Worm (Caenorhabditis elegans) whole organism, young adult: Measurements from ENCODE around the gene R144.13.

ENCODE experiments used
- B0035.1 ChIP-seq: sonication (generic microtip); optimal IDR thresholded peaks from 2 replicates; lab custom pipeline; 2016; ENCODE audit warnings: missing genetic modification characterization, mild to moderate bottlenecking, missing compliant biosample characterization, missing genotype, missing genetic modification reagents
- B0336.3 ChIP-seq: fragments of 200-800 bp; sonication (Bioruptor generic); IDR thresholded peaks from 2 replicates; pipeline ENCODE4 v1.3.6; 2022; ENCODE audit warnings: missing genetic modification characterization, missing compliant biosample characterization
- F22D6.2 ChIP-seq: sonication (generic microtip); optimal IDR thresholded peaks from 2 replicates; lab custom pipeline; 2016; ENCODE audit warnings: mild to moderate bottlenecking, missing genetic modification characterization, missing compliant biosample characterization
- F23B12.7 ChIP-seq: sonication (generic microtip); optimal IDR thresholded peaks from 2 replicates; lab custom pipeline; 2017; ENCODE audit warnings: missing genetic modification characterization, mild to moderate bottlenecking, missing compliant biosample characterization, antibody characterized with exemption, moderate library complexity; ENCODE audit not compliant: insufficient read depth
- F39B2.1 ChIP-seq: fragments of 200-800 bp; sonication (Bioruptor generic); IDR thresholded peaks from 2 replicates; pipeline ENCODE4 v1.3.6; 2022; ENCODE audit warnings: missing genetic modification reagents, missing genetic modification characterization, missing compliant biosample characterization
- Y56A3A.18 ChIP-seq: fragments of 200-800 bp; sonication (Bioruptor generic); IDR thresholded peaks from 2 replicates; pipeline ENCODE4 v1.3.6; 2022; ENCODE audit warnings: missing genetic modification reagents, missing genetic modification characterization, missing compliant biosample characterization
- Y79H2A.3 ChIP-seq: fragments of 200-800 bp; sonication (Bioruptor generic); conservative IDR thresholded peaks from 2 replicates; pipeline ENCODE4 v1.3.6; 2022; ENCODE audit warnings: missing genetic modification reagents, missing genetic modification characterization, missing compliant biosample characterization
- Y95B8A.8 ChIP-seq: fragments of 200-800 bp; sonication (Bioruptor generic); IDR thresholded peaks from 2 replicates; pipeline ENCODE4 v1.3.6; 2022; ENCODE audit warnings: missing genetic modification reagents, missing genetic modification characterization, missing compliant biosample characterization
- ZK185.1 ChIP-seq: sonication (generic microtip); optimal IDR thresholded peaks from 2 replicates; lab custom pipeline; 2016; ENCODE audit warnings: mild to moderate bottlenecking, missing genetic modification characterization, missing compliant biosample characterization; ENCODE audit not compliant: poor library complexity, severe bottlenecking
- akir-1 ChIP-seq: fragments of 200-800 bp; sonication (Bioruptor generic); optimal IDR thresholded peaks from 2 replicates; lab custom pipeline; 2018; ENCODE audit warnings: mild to moderate bottlenecking, missing genetic modification characterization, moderate library complexity, missing compliant biosample characterization
- ama-1 ChIP-seq, 3 experiments: fragments of 150-350 bp in 1 of 3; sonication (generic microtip) in 2 of 3; optimal IDR thresholded peaks; 2 replicates each; lab custom pipeline; 2014 to 2018; ENCODE audit warnings: missing biosample characterization in 2 of 3, missing genetic modification characterization in 2 of 3, missing genetic modification reagents in 2 of 3
- bed-1 ChIP-seq: fragments of 200-800 bp; sonication (Bioruptor generic); IDR thresholded peaks from 2 replicates; pipeline ENCODE4 v1.3.6; 2022; ENCODE audit warnings: missing genetic modification reagents, missing genetic modification characterization, missing compliant biosample characterization
- bed-2 ChIP-seq: fragments of 200-800 bp; sonication (Bioruptor generic); IDR thresholded peaks from 2 replicates; pipeline ENCODE4 v1.3.6; 2022; ENCODE audit warnings: missing genetic modification reagents, missing genetic modification characterization, missing compliant biosample characterization
- cebp-1 ChIP-seq, 2 experiments: fragments of 200-800 bp in 1 of 2; sonication (Bioruptor generic) in 1 of 2; sonication (generic microtip) in 1 of 2; IDR thresholded peaks in 1 of 2; optimal IDR thresholded peaks in 1 of 2; 2 replicates each; pipeline versions ENCODE4 v1.3.6 to Lab custom; 2017 to 2022; ENCODE audit warnings: missing compliant biosample characterization in 2 of 2, missing genetic modification characterization in 2 of 2, mild to moderate bottlenecking in 1 of 2, missing genetic modification reagents in 1 of 2, moderate library complexity in 1 of 2
- cebp-2 ChIP-seq: fragments of 200-800 bp; sonication (Bioruptor generic); IDR thresholded peaks from 2 replicates; pipeline ENCODE4 v1.3.6; 2022; ENCODE audit warnings: missing genetic modification characterization, missing compliant biosample characterization
- dox-1 ChIP-seq: fragments of 200-800 bp; sonication (Bioruptor generic); IDR thresholded peaks from 2 replicates; pipeline ENCODE4 v1.3.6; 2022; ENCODE audit warnings: missing genetic modification reagents, missing genetic modification characterization, missing compliant biosample characterization
- fkh-3 ChIP-seq: sonication (generic microtip); optimal IDR thresholded peaks from 2 replicates; lab custom pipeline; 2016; ENCODE audit warnings: mild to moderate bottlenecking, missing genetic modification characterization, missing compliant biosample characterization
- hlh-26 ChIP-seq: fragments of 200-800 bp; sonication (Bioruptor generic); conservative IDR thresholded peaks from 2 replicates; pipeline ENCODE4 v1.3.6; 2022; ENCODE audit warnings: missing genetic modification reagents, missing genetic modification characterization, missing compliant biosample characterization
- hsf-1 ChIP-seq: fragments of 200-800 bp; sonication (Bioruptor generic); IDR thresholded peaks from 2 replicates; pipeline ENCODE4 v1.3.6; 2022; ENCODE audit warnings: missing genetic modification reagents, missing genetic modification characterization, missing compliant biosample characterization
- lag-1 ChIP-seq: fragments of 200-800 bp; sonication (Bioruptor generic); IDR thresholded peaks from 2 replicates; pipeline ENCODE4 v1.3.6; 2022; ENCODE audit warnings: missing genetic modification reagents, missing genetic modification characterization, missing compliant biosample characterization
- let-607 ChIP-seq, 2 experiments: fragments of 200-800 bp in 1 of 2; sonication (Bioruptor generic) in 1 of 2; sonication (generic microtip) in 1 of 2; optimal IDR thresholded peaks; 2 replicates each; lab custom pipeline; 2016 to 2018; ENCODE audit warnings: mild to moderate bottlenecking in 2 of 2, missing compliant biosample characterization in 2 of 2, missing genetic modification characterization in 2 of 2, moderate library complexity in 2 of 2, missing genotype in 1 of 2
- lin-54 ChIP-seq: fragments of 200-800 bp; sonication (Bioruptor generic); optimal IDR thresholded peaks from 2 replicates; lab custom pipeline; 2018; ENCODE audit warnings: mild to moderate bottlenecking, missing genetic modification characterization, missing compliant biosample characterization
- madf-10 ChIP-seq: sonication (generic microtip); optimal IDR thresholded peaks from 2 replicates; lab custom pipeline; 2016; ENCODE audit warnings: mild to moderate bottlenecking, missing genetic modification characterization, missing compliant biosample characterization
- madf-6 ChIP-seq: fragments of 200-800 bp; sonication (Bioruptor generic); IDR thresholded peaks from 2 replicates; pipeline ENCODE4 v1.3.6; 2022; ENCODE audit warnings: missing genetic modification reagents, missing genetic modification characterization, missing compliant biosample characterization
- mel-28 ChIP-seq: sonication (generic microtip); optimal IDR thresholded peaks from 2 replicates; lab custom pipeline; 2016; ENCODE audit warnings: borderline replicate concordance, mild to moderate bottlenecking, missing genetic modification characterization, missing compliant biosample characterization
- mes-4 ChIP-seq: sonication (generic microtip); optimal IDR thresholded peaks from 2 replicates; lab custom pipeline; 2016; ENCODE audit warnings: missing genotype, missing genetic modification characterization, missing compliant biosample characterization
- mxl-1 ChIP-seq: sonication (generic microtip); optimal IDR thresholded peaks from 2 replicates; lab custom pipeline; 2016; ENCODE audit warnings: missing genetic modification characterization, missing compliant biosample characterization
- nfya-1 ChIP-seq: sonication (generic microtip); optimal IDR thresholded peaks from 2 replicates; lab custom pipeline; 2017; ENCODE audit warnings: antibody characterized with exemption, missing compliant biosample characterization, missing genetic modification characterization, borderline replicate concordance; ENCODE audit not compliant: insufficient read depth
- nfya-2 ChIP-seq: fragments of 200-800 bp; sonication (Bioruptor generic); IDR thresholded peaks from 2 replicates; pipeline ENCODE4 v1.3.6; 2022; ENCODE audit warnings: missing genetic modification reagents, missing genetic modification characterization, missing compliant biosample characterization
- rec-8 ChIP-seq, 2 experiments: sonication (generic microtip); optimal IDR thresholded peaks; 2 replicates each; lab custom pipeline; 2016; ENCODE audit warnings: mild to moderate bottlenecking in 2 of 2, missing genetic modification characterization in 2 of 2, missing genetic modification reagents in 2 of 2, missing genotype in 2 of 2, missing biosample characterization in 1 of 2, missing compliant biosample characterization in 1 of 2, moderate library complexity in 1 of 2
- repo-1 ChIP-seq: sonication (generic microtip); optimal IDR thresholded peaks from 2 replicates; lab custom pipeline; 2017; ENCODE audit warnings: mild to moderate bottlenecking, missing genetic modification characterization, missing compliant biosample characterization
- snpc-1.1 ChIP-seq: sonication (generic microtip); optimal IDR thresholded peaks from 2 replicates; lab custom pipeline; 2017; ENCODE audit warnings: missing genetic modification characterization, mild to moderate bottlenecking, missing compliant biosample characterization, antibody characterized with exemption, moderate library complexity, missing genotype, missing genetic modification reagents; ENCODE audit not compliant: insufficient read depth
- snpc-4 ChIP-seq, 5 experiments: fragments of 150-350 bp in 1 of 5; sonication (generic microtip) in 4 of 5; optimal IDR thresholded peaks; 2 replicates each; lab custom pipeline; 2014 to 2018; ENCODE audit warnings: missing genetic modification characterization in 5 of 5, missing biosample characterization in 3 of 5, antibody characterized with exemption in 2 of 5, mild to moderate bottlenecking in 2 of 5, missing compliant biosample characterization in 2 of 5, missing genotype in 2 of 5, moderate library complexity in 2 of 5, missing genetic modification reagents in 1 of 5
- somi-1 ChIP-seq: fragments of 200-800 bp; sonication (Bioruptor generic); optimal IDR thresholded peaks from 2 replicates; lab custom pipeline; 2018; ENCODE audit warnings: mild to moderate bottlenecking, missing genetic modification characterization, missing compliant biosample characterization
- tbp1 ChIP-seq: fragments of 200-800 bp; sonication (Bioruptor generic); optimal IDR thresholded peaks from 2 replicates; lab custom pipeline; 2018; ENCODE audit warnings: mild to moderate bottlenecking, missing genetic modification characterization, missing compliant biosample characterization
- tlf-1 ChIP-seq: fragments of 200-800 bp; sonication (Bioruptor generic); optimal IDR thresholded peaks from 2 replicates; lab custom pipeline; 2018; ENCODE audit warnings: mild to moderate bottlenecking, missing genetic modification characterization, missing compliant biosample characterization
- unc-62 ChIP-seq: fragments of 150-350 bp; optimal IDR thresholded peaks from 2 replicates; lab custom pipeline; 2014; ENCODE audit warnings: missing biosample characterization, missing genetic modification reagents, missing genetic modification characterization
- zfh-2 ChIP-seq: fragments of 200-800 bp; sonication (Bioruptor generic); conservative IDR thresholded peaks from 2 replicates; pipeline ENCODE4 v1.3.6; 2022; ENCODE audit warnings: missing genetic modification reagents, missing genetic modification characterization, missing compliant biosample characterization
- zim-3 ChIP-seq: sonication (generic microtip); optimal IDR thresholded peaks from 2 replicates; lab custom pipeline; 2017; ENCODE audit warnings: mild to moderate bottlenecking, missing genetic modification characterization, moderate library complexity, missing compliant biosample characterization
- ztf-18 ChIP-seq: sonication (generic microtip); optimal IDR thresholded peaks from 2 replicates; lab custom pipeline; 2016; ENCODE audit warnings: missing genotype, mild to moderate bottlenecking, missing genetic modification characterization, missing compliant biosample characterization
- ztf-25 ChIP-seq: fragments of 200-800 bp; sonication (Bioruptor generic); IDR thresholded peaks from 2 replicates; pipeline ENCODE4 v1.3.6; 2022; ENCODE audit warnings: missing genetic modification reagents, missing genetic modification characterization, missing compliant biosample characterization
- ztf-26 ChIP-seq: sonication (generic microtip); optimal IDR thresholded peaks from 2 replicates; lab custom pipeline; 2017; ENCODE audit warnings: missing genetic modification characterization, missing compliant biosample characterization
- ztf-28 ChIP-seq: fragments of 200-800 bp; sonication (Bioruptor generic); IDR thresholded peaks from 2 replicates; pipeline ENCODE4 v1.3.6; 2022; ENCODE audit warnings: missing genetic modification reagents, missing genetic modification characterization, missing compliant biosample characterization

The R144.13 gene

DNA sequence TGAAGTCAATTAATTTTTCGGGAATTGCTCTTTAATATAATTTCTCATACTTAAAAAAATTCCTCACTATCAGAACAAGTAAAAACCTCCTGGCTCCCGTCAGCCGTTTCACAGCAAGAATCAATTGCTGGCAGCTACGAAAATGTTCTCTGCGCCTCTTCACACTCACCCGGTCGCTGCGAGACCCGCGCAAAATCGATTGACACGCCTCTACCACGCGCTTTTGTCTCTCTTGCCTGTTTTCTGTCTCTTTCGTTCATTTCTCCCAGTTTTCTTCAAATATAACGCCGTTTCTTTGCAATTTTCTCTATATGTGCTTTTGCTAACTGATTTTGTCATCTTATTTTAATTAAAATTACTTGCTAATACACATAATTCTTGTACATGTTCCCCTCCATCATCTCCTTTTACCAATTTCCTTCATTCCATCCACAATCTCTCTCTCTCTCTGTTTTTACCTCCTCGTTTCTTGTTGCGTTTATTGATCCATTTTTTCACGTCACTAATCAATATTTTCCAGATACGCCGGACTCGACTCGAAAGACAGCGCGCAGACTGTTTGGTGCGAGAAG, 1.4 kb downstream of the R144.13 start, which contains the start of gene pcf-11 (continued):
- TF ChIP-seq let-607 (tag; optimal IDR thresholded peaks at IDR 0.05; lab: Kevin White, UChicago) (peak; percentile 33 to 36), snpc-1.1 (tag; lab: Kevin White, UChicago) (no peak), nfya-2 (GFP tag; lab: Robert Waterston, UW) (no peak), nfya-1 (tag; lab: Kevin White, UChicago) (no peak), bed-2 (GFP tag; lab: Robert Waterston, UW) (no peak), ama-1 (optimal IDR thresholded peaks at IDR 0.05; lab: Kevin White, UChicago) (no peak), ama-1 (GFP tag; optimal IDR thresholded peaks at IDR 0.05; lab: Kevin White, UChicago) (no peak), tlf-1 (GFP tag; lab: Kevin White, UChicago) (peak; percentile 54), B0336.3 (no peak), lag-1 (GFP tag; lab: Robert Waterston, UW) (no peak), Y56A3A.18 (no peak), madf-10 (peak; percentile 14), repo-1 (tag; lab: Kevin White, UChicago) (no peak), F22D6.2 (tag; lab: Kevin White, UChicago) (no peak), akir-1 (GFP tag; lab: Kevin White, UChicago) (no peak), cebp-1 (GFP tag; IDR thresholded peaks at IDR 0.05; lab: Robert Waterston, UW) (no peak), cebp-1 (tag; optimal IDR thresholded peaks at IDR 0.05; lab: Kevin White, UChicago) (peak; percentile 47), zfh-2 (GFP tag; lab: Robert Waterston, UW) (peak; percentile 73), ztf-18 (peak; percentile 46), hlh-26 (GFP tag; lab: Robert Waterston, UW) (no peak), zim-3 (tag; lab: Kevin White, UChicago) (no peak), somi-1 (no peak), unc-62 (no peak), B0035.1 (tag; lab: Kevin White, UChicago) (no peak), Y95B8A.8 (GFP tag; lab: Robert Waterston, UW) (no peak), lin-54 (GFP tag; lab: Kevin White, UChicago) (peak; percentile 17), hsf-1 (no peak), dox-1 (no peak), madf-6 (no peak), bed-1 (no peak), F23B12.7 (tag; lab: Kevin White, UChicago) (peak; percentile 3), ZK185.1 (tag; lab: Kevin White, UChicago) (peak; percentile 5), fkh-3 (tag; lab: Kevin White, UChicago) (no peak), mxl-1 (tag; lab: Kevin White, UChicago) (no peak), snpc-4 (GFP tag; optimal IDR thresholded peaks at IDR 0.05; lab: Kevin White, UChicago) (no peak), snpc-4 (tag; optimal IDR thresholded peaks at IDR 0.05; lab: Kevin White, UChicago) (peak in 2 of 4 experiments; percentile 17 to 31), mes-4 (tag; lab: Kevin White, UChicago) (no peak), Y79H2A.3 (GFP tag; lab: Robert Waterston, UW) (no peak), ztf-26 (tag; lab: Kevin White, UChicago) (no peak), tbp1 (GFP tag; lab: Kevin White, UChicago) (peak; percentile 15), rec-8 (tag; optimal IDR thresholded peaks at IDR 0.05; lab: Kevin White, UChicago) (no peak), ztf-28 (GFP tag; lab: Robert Waterston, UW) (no peak), F39B2.1 (GFP tag; lab: Robert Waterston, UW) (no peak), mel-28 (tag; lab: Kevin White, UChicago) (no peak), ztf-25 (GFP tag; lab: Robert Waterston, UW) (no peak), cebp-2 (GFP tag; lab: Robert Waterston, UW) (no peak)
- TF ChIP-seq, all 124 proteins: peak for 22
